Worm (Caenorhabditis elegans) whole organism, L4 larva: ENCODE results near the gene otpl-6.

Source experiments
- F26F4.8 ChIP-seq: fragments of 200-800 bp; sonication (Bioruptor generic); conservative IDR thresholded peaks from 2 replicates; pipeline ENCODE4 v1.3.6; 2022; ENCODE audit warnings: missing genetic modification characterization, missing compliant biosample characterization
- F44E2.7 ChIP-seq: fragments of 200-800 bp; sonication (Bioruptor generic); IDR thresholded peaks from 2 replicates; pipeline ENCODE4 v2.1.2; 2022; ENCODE audit warnings: missing genetic modification characterization, missing compliant biosample characterization
- T26A8.4 ChIP-seq: fragments of 200-800 bp; sonication (Bioruptor generic); IDR thresholded peaks from 2 replicates; pipeline ENCODE4 v1.3.6; 2022; ENCODE audit warnings: missing genetic modification characterization, missing compliant biosample characterization
- Y105C5A.15 ChIP-seq: fragments of 200-800 bp; sonication (Bioruptor generic); IDR thresholded peaks from 2 replicates; pipeline ENCODE4 v1.3.6; 2022; ENCODE audit warnings: missing genetic modification characterization, missing compliant biosample characterization
- Y48G9A.11 ChIP-seq: fragments of 200-800 bp; sonication (Bioruptor generic); IDR thresholded peaks from 2 replicates; pipeline ENCODE4 v1.3.6; 2022; ENCODE audit warnings: missing genetic modification reagents, missing genetic modification characterization, missing compliant biosample characterization
- attf-4 ChIP-seq: sonication (generic microtip); optimal IDR thresholded peaks from 3 replicates; lab custom pipeline; 2017; ENCODE audit warnings: missing biosample characterization, missing genetic modification characterization
- ceh-20 ChIP-seq: fragments of 200-800 bp; sonication (Bioruptor generic); IDR thresholded peaks from 2 replicates; pipeline ENCODE4 v1.3.6; 2022; ENCODE audit warnings: missing genetic modification reagents, missing genetic modification characterization, missing compliant biosample characterization
- ceh-82 ChIP-seq: sonication (generic microtip); optimal IDR thresholded peaks from 2 replicates; lab custom pipeline; 2017; ENCODE audit warnings: missing biosample characterization, missing genetic modification characterization
- ces-1 ChIP-seq: fragments of 150-350 bp; sonication (generic microtip); optimal IDR thresholded peaks from 4 replicates; lab custom pipeline; 2014; ENCODE audit warnings: missing biosample characterization, missing genetic modification reagents, missing genetic modification characterization
- cey-2 ChIP-seq: sonication (generic microtip); optimal IDR thresholded peaks from 3 replicates; lab custom pipeline; 2017; ENCODE audit warnings: missing genetic modification characterization, mild to moderate bottlenecking, missing compliant biosample characterization, antibody characterized with exemption, borderline replicate concordance; ENCODE audit not compliant: insufficient read depth
- ctbp-1 ChIP-seq: fragments of 200-800 bp; sonication (Bioruptor generic); IDR thresholded peaks from 2 replicates; pipeline ENCODE4 v1.3.6; 2022; ENCODE audit warnings: missing genetic modification reagents, missing genetic modification characterization, missing compliant biosample characterization
- daf-12 ChIP-seq: fragments of 150-350 bp; optimal IDR thresholded peaks from 2 replicates; lab custom pipeline; 2014; ENCODE audit warnings: missing biosample characterization, missing genetic modification reagents, missing genetic modification characterization
- daf-16 ChIP-seq, 3 experiments: sonication (generic microtip); optimal IDR thresholded peaks; 2 replicates each; lab custom pipeline; 2016 to 2017; ENCODE audit warnings: missing genetic modification characterization in 3 of 3, missing genetic modification reagents in 3 of 3, mild to moderate bottlenecking in 2 of 3, missing compliant biosample characterization in 2 of 3, missing biosample characterization in 1 of 3, moderate library complexity in 1 of 3
- daf-19 ChIP-seq: fragments of 200-800 bp; sonication (Bioruptor generic); conservative IDR thresholded peaks from 2 replicates; pipeline ENCODE4 v1.3.6; 2022; ENCODE audit warnings: missing genetic modification characterization, missing compliant biosample characterization
- dmd-6 ChIP-seq: fragments of 200-800 bp; sonication (Bioruptor generic); IDR thresholded peaks from 2 replicates; pipeline ENCODE4 v1.3.6; 2022; ENCODE audit warnings: missing genetic modification reagents, missing genetic modification characterization, missing compliant biosample characterization
- duxl-1 ChIP-seq: sonication (generic microtip); optimal IDR thresholded peaks from 2 replicates; lab custom pipeline; 2016; ENCODE audit warnings: mild to moderate bottlenecking, missing genetic modification characterization, moderate library complexity, missing compliant biosample characterization; ENCODE audit not compliant: poor library complexity
- egl-43 ChIP-seq: fragments of 200-800 bp; sonication (Bioruptor generic); IDR thresholded peaks from 2 replicates; pipeline ENCODE4 v1.3.6; 2022; ENCODE audit warnings: missing genetic modification reagents, missing genetic modification characterization, missing compliant biosample characterization
- gei-8 ChIP-seq: fragments of 200-800 bp; sonication (Bioruptor generic); optimal IDR thresholded peaks from 2 replicates; lab custom pipeline; 2018; ENCODE audit warnings: mild to moderate bottlenecking, missing genetic modification characterization, missing compliant biosample characterization
- hlh-11 ChIP-seq: fragments of 200-800 bp; sonication (Bioruptor generic); optimal IDR thresholded peaks from 2 replicates; lab custom pipeline; 2018; ENCODE audit warnings: mild to moderate bottlenecking, missing genetic modification characterization, missing compliant biosample characterization
- hlh-30 ChIP-seq: sonication (generic microtip); optimal IDR thresholded peaks from 2 replicates; lab custom pipeline; 2017; ENCODE audit warnings: antibody characterized with exemption, mild to moderate bottlenecking, missing genetic modification characterization, missing compliant biosample characterization; ENCODE audit not compliant: insufficient read depth
- hmg-1.1 ChIP-seq: fragments of 200-800 bp; sonication (Bioruptor generic); IDR thresholded peaks from 2 replicates; pipeline ENCODE4 v1.3.6; 2022; ENCODE audit warnings: missing genetic modification reagents, missing genetic modification characterization, missing compliant biosample characterization
- lim-7 ChIP-seq: fragments of 200-800 bp; sonication (Bioruptor generic); IDR thresholded peaks from 2 replicates; pipeline ENCODE4 v1.3.6; 2022; ENCODE audit warnings: missing genetic modification characterization, missing compliant biosample characterization
- lin-1 ChIP-seq: fragments of 200-800 bp; sonication (Bioruptor generic); IDR thresholded peaks from 2 replicates; pipeline ENCODE4 v1.3.6; 2022; ENCODE audit warnings: missing genetic modification reagents, missing genetic modification characterization, missing compliant biosample characterization
- lin-13 ChIP-seq: fragments of 150-350 bp; optimal IDR thresholded peaks from 2 replicates; lab custom pipeline; 2014; ENCODE audit warnings: missing biosample characterization, missing genetic modification reagents, missing genetic modification characterization
- lin-29 ChIP-seq: fragments of 200-800 bp; sonication (Bioruptor generic); IDR thresholded peaks from 2 replicates; pipeline ENCODE4 v1.3.6; 2022; ENCODE audit warnings: missing genetic modification reagents, missing genetic modification characterization, missing compliant biosample characterization
- lin-39 ChIP-seq: fragments of 150-350 bp; optimal IDR thresholded peaks from 2 replicates; lab custom pipeline; 2014; ENCODE audit warnings: missing biosample characterization, missing genetic modification reagents, missing genetic modification characterization
- mdl-1 ChIP-seq, 2 experiments: fragments of 150-350 bp in 1 of 2; sonication (generic microtip) in 1 of 2; optimal IDR thresholded peaks; 2 replicates each; lab custom pipeline; 2014 to 2017; ENCODE audit warnings: missing biosample characterization in 2 of 2, missing genetic modification characterization in 2 of 2
- mdt-29 ChIP-seq: fragments of 200-800 bp; sonication (Bioruptor generic); IDR thresholded peaks from 2 replicates; pipeline ENCODE4 v1.3.6; 2022; ENCODE audit warnings: missing genetic modification reagents, missing genetic modification characterization, missing compliant biosample characterization
- mep-1 ChIP-seq: fragments of 150-350 bp; sonication (generic microtip); optimal IDR thresholded peaks from 3 replicates; lab custom pipeline; 2014; ENCODE audit warnings: missing biosample characterization, missing genetic modification characterization
- mxl-2 ChIP-seq: fragments of 200-800 bp; sonication (Bioruptor generic); conservative IDR thresholded peaks from 2 replicates; pipeline ENCODE4 v1.3.6; 2022; ENCODE audit warnings: missing genetic modification reagents, missing genetic modification characterization, missing compliant biosample characterization
- nhr-10 ChIP-seq: fragments of 150-350 bp; optimal IDR thresholded peaks from 2 replicates; lab custom pipeline; 2014; ENCODE audit warnings: missing biosample characterization, missing genetic modification characterization
- nhr-11 ChIP-seq: fragments of 150-350 bp; optimal IDR thresholded peaks from 2 replicates; lab custom pipeline; 2014; ENCODE audit warnings: missing biosample characterization, missing genetic modification characterization
- nhr-28 ChIP-seq: fragments of 150-350 bp; optimal IDR thresholded peaks from 2 replicates; lab custom pipeline; 2014; ENCODE audit warnings: missing biosample characterization, missing genetic modification characterization
- nhr-41 ChIP-seq: fragments of 200-800 bp; sonication (Bioruptor generic); IDR thresholded peaks from 2 replicates; pipeline ENCODE4 v1.3.6; 2022; ENCODE audit warnings: missing genetic modification reagents, missing genetic modification characterization, missing compliant biosample characterization
- nhr-42 ChIP-seq: fragments of 200-800 bp; sonication (Bioruptor generic); IDR thresholded peaks from 2 replicates; pipeline ENCODE4 v1.3.6; 2022; ENCODE audit warnings: missing genetic modification characterization, missing compliant biosample characterization
- nhr-76 ChIP-seq: fragments of 150-350 bp; optimal IDR thresholded peaks from 2 replicates; lab custom pipeline; 2014; ENCODE audit warnings: missing biosample characterization, missing genetic modification characterization
- pha-4 ChIP-seq, 2 experiments: fragments of 150-350 bp in 1 of 2; fragments of 200-800 bp in 1 of 2; sonication (Bioruptor generic) in 1 of 2; IDR thresholded peaks in 1 of 2; optimal IDR thresholded peaks in 1 of 2; 2 replicates each; pipeline versions ENCODE4 v1.3.6 to Lab custom; 2014 to 2022; ENCODE audit warnings: missing genetic modification characterization in 2 of 2, missing genetic modification reagents in 2 of 2, missing biosample characterization in 1 of 2, missing compliant biosample characterization in 1 of 2
- rbr-2 ChIP-seq: sonication (generic microtip); optimal IDR thresholded peaks from 2 replicates; lab custom pipeline; 2016; ENCODE audit warnings: missing genotype, missing genetic modification characterization, missing compliant biosample characterization
- sdz-12 ChIP-seq: fragments of 200-800 bp; sonication (Bioruptor generic); optimal IDR thresholded peaks from 2 replicates; lab custom pipeline; 2018; ENCODE audit warnings: mild to moderate bottlenecking, missing genetic modification characterization, missing compliant biosample characterization
- skn-1 ChIP-seq: fragments of 150-350 bp; optimal IDR thresholded peaks from 2 replicates; lab custom pipeline; 2014; ENCODE audit warnings: missing biosample characterization, missing genetic modification characterization
- snpc-1.2 ChIP-seq: fragments of 200-800 bp; sonication (Bioruptor generic); IDR thresholded peaks from 2 replicates; pipeline ENCODE4 v1.3.6; 2022; ENCODE audit warnings: missing genetic modification reagents, missing genetic modification characterization, missing compliant biosample characterization
- snpc-4 ChIP-seq: fragments of 150-350 bp; optimal IDR thresholded peaks from 2 replicates; lab custom pipeline; 2014; ENCODE audit warnings: missing biosample characterization, missing genetic modification characterization
- tra-1 ChIP-seq: fragments of 200-800 bp; sonication (Bioruptor generic); IDR thresholded peaks from 2 replicates; pipeline ENCODE4 v1.3.6; 2022; ENCODE audit warnings: missing genetic modification reagents, missing genetic modification characterization, missing compliant biosample characterization
- unc-130 ChIP-seq: sonication (generic microtip); optimal IDR thresholded peaks from 2 replicates; lab custom pipeline; 2016; ENCODE audit warnings: missing genetic modification reagents, missing genetic modification characterization, missing compliant biosample characterization
- unc-39 ChIP-seq: sonication (generic microtip); optimal IDR thresholded peaks from 2 replicates; lab custom pipeline; 2017; ENCODE audit warnings: missing biosample characterization, missing genetic modification characterization
- unc-62 ChIP-seq, 3 experiments: fragments of 150-350 bp in 1 of 3; sonication (generic microtip); optimal IDR thresholded peaks in 2 of 3; peaks in 1 of 3; 1 replicate in 1 of 3; 2 replicates in 2 of 3; lab custom pipeline; 2014 to 2017; ENCODE audit warnings: missing biosample characterization in 3 of 3, missing genetic modification characterization in 3 of 3, missing genetic modification reagents in 3 of 3, missing genotype in 1 of 3
- vab-7 ChIP-seq: fragments of 200-800 bp; sonication (Bioruptor generic); IDR thresholded peaks from 2 replicates; pipeline ENCODE4 v1.3.6; 2022; ENCODE audit warnings: missing genetic modification reagents, missing genetic modification characterization, missing compliant biosample characterization
- zip-11 ChIP-seq: fragments of 200-800 bp; sonication (Bioruptor generic); IDR thresholded peaks from 2 replicates; pipeline ENCODE4 v1.3.6; 2022; ENCODE audit warnings: missing genetic modification characterization, missing compliant biosample characterization
- zip-2 ChIP-seq: fragments of 150-350 bp; optimal IDR thresholded peaks from 2 replicates; lab custom pipeline; 2014; ENCODE audit warnings: missing biosample characterization, missing genetic modification characterization

Gene otpl-6

DNA sequence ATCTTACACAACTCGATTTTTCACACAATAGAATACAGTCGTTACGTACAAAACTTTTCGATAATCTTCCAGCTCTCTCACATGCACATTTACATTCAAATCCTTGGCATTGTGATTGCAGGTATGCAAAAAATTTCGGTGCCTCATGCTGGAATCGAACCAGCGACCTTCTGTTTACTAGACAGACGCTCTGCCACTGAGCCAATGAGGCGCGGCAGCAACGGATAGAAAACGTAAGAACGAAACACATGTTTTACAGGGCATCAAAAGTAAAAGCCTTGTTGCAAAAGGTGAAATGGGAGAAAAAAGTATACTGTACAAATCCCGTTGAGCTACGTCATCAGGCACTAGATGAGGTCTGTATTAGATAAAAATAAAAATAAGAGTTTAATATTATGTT lies 29.9 kb upstream of the otpl-6 start (continued):
- no peak for TF ChIP-seq lin-39 (tag; lab: Kevin White, UChicago)
- TF ChIP-seq unc-39 (tag; lab: Kevin White, UChicago), result no peak
- peak; percentile 11 for TF ChIP-seq hlh-11
- peak in 1 of 2 experiments; percentile 55 for TF ChIP-seq daf-16 (GFP tag; optimal IDR thresholded peaks at IDR 0.05; lab: Kevin White, UChicago)
- TF ChIP-seq daf-16 (tag; optimal IDR thresholded peaks at IDR 0.05; lab: Kevin White, UChicago), result peak; percentile 66
- TF ChIP-seq lin-1 (GFP tag; lab: Robert Waterston, UW), result 0 out of 2 replicates have a peak, but pooled peaks have one; percentile 11
- TF ChIP-seq nhr-76, result no peak
- TF ChIP-seq mxl-2, result no peak
- no peak for TF ChIP-seq nhr-28 (tag; lab: Kevin White, UChicago)
- 0 out of 2 replicates have a peak, but pooled peaks have one; percentile 45 for TF ChIP-seq hmg-1.1 (GFP tag; lab: Robert Waterston, UW)
- peak; percentile 65 for TF ChIP-seq pha-4 (GFP tag; IDR thresholded peaks at IDR 0.05; lab: Robert Waterston, UW)
- no peak for TF ChIP-seq pha-4 (tag; optimal IDR thresholded peaks at IDR 0.05; lab: Kevin White, UChicago)
- no peak for TF ChIP-seq hlh-30
- no peak for TF ChIP-seq nhr-11 (tag; lab: Kevin White, UChicago)
- no peak for TF ChIP-seq sdz-12 (GFP tag; lab: Kevin White, UChicago)
- 0 out of 2 replicates have a peak, but pooled peaks have one; percentile 10 for TF ChIP-seq Y105C5A.15 (GFP tag; lab: Robert Waterston, UW)
- TF ChIP-seq snpc-4 (tag; lab: Kevin White, UChicago), result peak; percentile 9
- TF ChIP-seq T26A8.4 (GFP tag; lab: Robert Waterston, UW), result no peak
- no peak for TF ChIP-seq zip-2 (tag; lab: Kevin White, UChicago)
- peak; percentile 78 for TF ChIP-seq vab-7
- no peak for TF ChIP-seq zip-11 (GFP tag; lab: Robert Waterston, UW)
- 0 out of 2 replicates have a peak, but pooled peaks have one; percentile 41 for TF ChIP-seq F26F4.8 (GFP tag; lab: Robert Waterston, UW)
- TF ChIP-seq rbr-2 (tag; lab: Kevin White, UChicago), result no peak
- TF ChIP-seq unc-130 (GFP tag; lab: Kevin White, UChicago), result peak; percentile 36
- TF ChIP-seq tra-1 (GFP tag; lab: Robert Waterston, UW), result peak; percentile 46; the same call in 1 of the 2 replicates
- no peak for TF ChIP-seq nhr-10 (tag; lab: Kevin White, UChicago)
- peak; percentile 34; the same call in 1 of the 2 replicates for TF ChIP-seq dmd-6 (GFP tag; lab: Robert Waterston, UW)
- peak; percentile 36 for TF ChIP-seq mep-1 (tag; lab: Kevin White, UChicago)
- TF ChIP-seq ces-1 (GFP tag; lab: Kevin White, UChicago), result no peak
- TF ChIP-seq mdt-29 (GFP tag; lab: Robert Waterston, UW), result no peak; the same call in 1 of the 2 replicates
- 0 out of 2 replicates have a peak, but pooled peaks have one; percentile 20 for TF ChIP-seq F44E2.7 (GFP tag; lab: Robert Waterston, UW)
- TF ChIP-seq lin-29 (GFP tag; lab: Robert Waterston, UW), result no peak
- peak; percentile 61; the same call in 1 of the 2 replicates for TF ChIP-seq nhr-42 (GFP tag; lab: Robert Waterston, UW)
- TF ChIP-seq egl-43 (GFP tag; lab: Robert Waterston, UW), result peak; percentile 83
- TF ChIP-seq ceh-82 (tag; lab: Kevin White, UChicago), result no peak
- peak; percentile 69 for TF ChIP-seq snpc-1.2 (GFP tag; lab: Robert Waterston, UW)
- no peak for TF ChIP-seq attf-4 (tag; lab: Kevin White, UChicago)
- TF ChIP-seq daf-19, result peak; percentile 70
- no peak for TF ChIP-seq ceh-20 (GFP tag; lab: Robert Waterston, UW)
- peak; percentile 69 for TF ChIP-seq lim-7 (GFP tag; lab: Robert Waterston, UW)
- TF ChIP-seq daf-12 (tag; lab: Kevin White, UChicago), result no peak
- no peak for TF ChIP-seq cey-2
- TF ChIP-seq ctbp-1, result peak; percentile 72
- TF ChIP-seq nhr-41 (GFP tag; lab: Robert Waterston, UW), result peak; percentile 50; the same call in 1 of the 2 replicates
- peak; percentile 27; the same call in 1 of the 2 replicates for TF ChIP-seq Y48G9A.11 (GFP tag; lab: Robert Waterston, UW)
- peak; percentile 38 for TF ChIP-seq gei-8 (GFP tag; lab: Kevin White, UChicago)
- no peak for TF ChIP-seq duxl-1 (tag; lab: Kevin White, UChicago)
- TF ChIP-seq skn-1 (tag; lab: Kevin White, UChicago), result no peak
- TF ChIP-seq unc-62 (GFP tag; optimal IDR thresholded peaks at IDR 0.05 in 1 of 2; lab: Kevin White, UChicago), result no peak
- no peak for TF ChIP-seq unc-62 (tag; optimal IDR thresholded peaks at IDR 0.05; lab: Kevin White, UChicago)
- TF ChIP-seq mdl-1 (tag; optimal IDR thresholded peaks at IDR 0.05; lab: Kevin White, UChicago), result no peak
- no peak for TF ChIP-seq lin-13 (GFP tag; lab: Kevin White, UChicago)
